Fruit fly (Drosophila melanogaster): Measurements from ENCODE around the gene schlank.
A peak's percentile ranks its signal among the peaks of the same experiment; 100 is the strongest.

Gene schlank

DNA sequence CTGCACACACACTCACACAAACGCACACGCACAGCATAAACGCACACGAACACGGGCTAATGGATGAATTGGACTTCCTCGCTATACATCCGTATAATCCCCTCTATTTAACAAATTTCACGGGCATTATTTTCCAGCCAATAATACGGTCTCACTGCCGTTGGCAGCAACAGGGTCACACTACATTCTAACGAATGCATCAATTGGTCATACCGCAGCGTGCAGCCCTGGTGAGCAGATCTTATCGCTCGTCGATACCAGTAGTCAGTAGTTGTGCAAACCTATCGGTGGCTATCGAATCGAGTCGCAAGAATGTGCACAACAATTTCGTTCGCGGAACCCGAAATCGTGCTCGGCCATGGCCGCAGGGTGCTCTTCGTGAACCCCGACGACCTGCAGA, 20.8 kb upstream of the schlank start, which contains the start of the genes Top3beta and wuho:
TSS of gene Top3beta (minus strand) at position 149 of the 400 bp plus-strand sequence.
TSS of gene wuho (plus strand) at position 259 of the 400 bp plus-strand sequence.
- TF ChIP-seq Ets98B (GFP tag; IDR thresholded peaks at IDR 0.05): no peak
- TF ChIP-seq Pif1A (GFP tag; optimal IDR thresholded peaks at IDR 0.05): no peak
- no peak for TF ChIP-seq CG12605 (GFP tag; IDR thresholded peaks at IDR 0.05)
- TF ChIP-seq gl (tag; optimal IDR thresholded peaks at IDR 0.05): no peak
- TF ChIP-seq D1 (tag; optimal IDR thresholded peaks at IDR 0.05): no peak
- TF ChIP-seq fd96Ca (GFP tag; IDR thresholded peaks at IDR 0.05): no peak
- TF ChIP-seq CG9948 (tag; optimal IDR thresholded peaks at IDR 0.05): no peak
- no peak for TF ChIP-seq Pif1B (GFP tag; optimal IDR thresholded peaks at IDR 0.05)
- TF ChIP-seq EcR (GFP tag; optimal IDR thresholded peaks at IDR 0.05): no peak
- TF ChIP-seq CG8159 (tag; optimal IDR thresholded peaks at IDR 0.05): no peak
- TF ChIP-seq CG34367 (tag; optimal IDR thresholded peaks at IDR 0.05): no peak
- no peak for TF ChIP-seq CG15710 (tag; optimal IDR thresholded peaks at IDR 0.05)
- TF ChIP-seq CG4496 (GFP tag; IDR thresholded peaks at IDR 0.05): peak; percentile 44; the same call in 1 of the 3 replicates
- TF ChIP-seq CG32121 (GFP tag; IDR thresholded peaks at IDR 0.05): peak; percentile 43
- TF ChIP-seq CG10348 (GFP tag; IDR thresholded peaks at IDR 0.05): no peak
- TF ChIP-seq rn (GFP tag; IDR thresholded peaks at IDR 0.05): no peak
- no peak for TF ChIP-seq CG8301 (tag; optimal IDR thresholded peaks at IDR 0.05)

dm6 chrX:6283470-6283869, 16.4 kb upstream of the schlank start, which contains the start of gene CG11700:
Gene CG11700 (minus strand): TSS chrX:6283575.
- TF ChIP-seq CG13204 (GFP tag; optimal IDR thresholded peaks at IDR 0.05): no peak
- TF ChIP-seq CG4496 (GFP tag; IDR thresholded peaks at IDR 0.05): 0 out of 3 replicates have a peak, but pooled peaks have one; percentile 31
- TF ChIP-seq CG15710 (tag; optimal IDR thresholded peaks at IDR 0.05): no peak
- TF ChIP-seq EcR (GFP tag; optimal IDR thresholded peaks at IDR 0.05): peak; percentile 64
- 0 out of 2 replicates have a peak, but pooled peaks have one; percentile 19 for TF ChIP-seq CG12605 (GFP tag; IDR thresholded peaks at IDR 0.05)
- TF ChIP-seq Ets98B (GFP tag; IDR thresholded peaks at IDR 0.05): peak; percentile 33; the same call in 1 of the 2 replicates

dm6 chrX:6279629-6280073, 12.6 kb upstream of the schlank start, which contains the start of gene Ubi-p5E:
Gene Ubi-p5E (minus strand): TSS chrX:6279647.
- TF ChIP-seq CG10348 (GFP tag; IDR thresholded peaks at IDR 0.05) (no peak), Ets98B (GFP tag; IDR thresholded peaks at IDR 0.05) (no peak), EcR (GFP tag; optimal IDR thresholded peaks at IDR 0.05) (peak; percentile 90), CG8159 (tag; optimal IDR thresholded peaks at IDR 0.05) (no peak), CG4496 (GFP tag; IDR thresholded peaks at IDR 0.05) (0 out of 3 replicates have a peak, but pooled peaks have one; percentile 38), CG12605 (GFP tag; IDR thresholded peaks at IDR 0.05) (0 out of 2 replicates have a peak, but pooled peaks have one; percentile 14), CG15710 (tag; optimal IDR thresholded peaks at IDR 0.05) (no peak), CG17806 (tag; optimal IDR thresholded peaks at IDR 0.05) (no peak)

- TF ChIP-seq CG13204 (GFP tag; optimal IDR thresholded peaks at IDR 0.05) (no peak), CG8159 (tag; optimal IDR thresholded peaks at IDR 0.05) (peak; percentile 26), Pif1B (GFP tag; optimal IDR thresholded peaks at IDR 0.05) (no peak), CG4496 (GFP tag; IDR thresholded peaks at IDR 0.05) (0 out of 3 replicates have a peak, but pooled peaks have one; percentile 15), CG9948 (tag; optimal IDR thresholded peaks at IDR 0.05) (no peak)
Observed at dm6 chrX:6278879-6279628, 12.0 kb upstream of the schlank start.

dm6 chrX:6276590-6276989, 9.6 kb upstream of the schlank start, which contains the start of gene CG3566:
Gene CG3566 (minus strand): TSS chrX:6276724.
- TF ChIP-seq EcR (GFP tag; optimal IDR thresholded peaks at IDR 0.05): no peak
- TF ChIP-seq Snoo (tag; optimal IDR thresholded peaks at IDR 0.05): no peak
- TF ChIP-seq CG17806 (tag; optimal IDR thresholded peaks at IDR 0.05): no peak
- no peak for TF ChIP-seq CG32121 (GFP tag; IDR thresholded peaks at IDR 0.05)
- no peak for TF ChIP-seq Pif1A (GFP tag; optimal IDR thresholded peaks at IDR 0.05)
- no peak for TF ChIP-seq CG34367 (tag; optimal IDR thresholded peaks at IDR 0.05)
- TF ChIP-seq CG8159 (tag; optimal IDR thresholded peaks at IDR 0.05): no peak
- TF ChIP-seq CG4496 (GFP tag; IDR thresholded peaks at IDR 0.05): no peak

dm6 chrX:6267745-6268582, 936 bp upstream of the schlank start, which contains the start of gene Spt6:
Gene Spt6 (plus strand): TSS chrX:6267797.
- TF ChIP-seq EcR (GFP tag; optimal IDR thresholded peaks at IDR 0.05): peak; percentile 9
- TF ChIP-seq gl (tag; optimal IDR thresholded peaks at IDR 0.05): no peak

- TF ChIP-seq CG14655 (GFP tag; optimal IDR thresholded peaks at IDR 0.05): no peak
- no peak for TF ChIP-seq fd96Ca (GFP tag; IDR thresholded peaks at IDR 0.05)
- TF ChIP-seq CG32121 (GFP tag; IDR thresholded peaks at IDR 0.05): no peak
- no peak for TF ChIP-seq EcR (GFP tag; optimal IDR thresholded peaks at IDR 0.05)
- no peak for TF ChIP-seq CG9948 (tag; optimal IDR thresholded peaks at IDR 0.05)
- no peak for TF ChIP-seq CG13204 (GFP tag; optimal IDR thresholded peaks at IDR 0.05)
- TF ChIP-seq CG4496 (GFP tag; IDR thresholded peaks at IDR 0.05): peak; percentile 31; the same call in 1 of the 3 replicates
- TF ChIP-seq Ets98B (GFP tag; IDR thresholded peaks at IDR 0.05): no peak
- no peak for TF ChIP-seq CG10348 (GFP tag; IDR thresholded peaks at IDR 0.05)
Observed at dm6 chrX:6266092-6266491, 936 bp downstream of the schlank start.
